Fruit fly (Drosophila melanogaster) whole organism: ENCODE measurements around the gene Jhbp15.

Source experiments
- pan ChIP-seq: fragments of >200 bp; optimal IDR thresholded peaks from 2 replicates; lab custom pipeline; 2017
- psq ChIP-seq: fragments of >200 bp; optimal IDR thresholded peaks from 2 replicates; lab custom pipeline; 2017
- usp ChIP-seq: fragments of >200 bp; optimal IDR thresholded peaks from 2 replicates; lab custom pipeline; 2017; ENCODE audit warnings: missing biosample characterization, missing genetic modification characterization, mixed read lengths

DNA sequence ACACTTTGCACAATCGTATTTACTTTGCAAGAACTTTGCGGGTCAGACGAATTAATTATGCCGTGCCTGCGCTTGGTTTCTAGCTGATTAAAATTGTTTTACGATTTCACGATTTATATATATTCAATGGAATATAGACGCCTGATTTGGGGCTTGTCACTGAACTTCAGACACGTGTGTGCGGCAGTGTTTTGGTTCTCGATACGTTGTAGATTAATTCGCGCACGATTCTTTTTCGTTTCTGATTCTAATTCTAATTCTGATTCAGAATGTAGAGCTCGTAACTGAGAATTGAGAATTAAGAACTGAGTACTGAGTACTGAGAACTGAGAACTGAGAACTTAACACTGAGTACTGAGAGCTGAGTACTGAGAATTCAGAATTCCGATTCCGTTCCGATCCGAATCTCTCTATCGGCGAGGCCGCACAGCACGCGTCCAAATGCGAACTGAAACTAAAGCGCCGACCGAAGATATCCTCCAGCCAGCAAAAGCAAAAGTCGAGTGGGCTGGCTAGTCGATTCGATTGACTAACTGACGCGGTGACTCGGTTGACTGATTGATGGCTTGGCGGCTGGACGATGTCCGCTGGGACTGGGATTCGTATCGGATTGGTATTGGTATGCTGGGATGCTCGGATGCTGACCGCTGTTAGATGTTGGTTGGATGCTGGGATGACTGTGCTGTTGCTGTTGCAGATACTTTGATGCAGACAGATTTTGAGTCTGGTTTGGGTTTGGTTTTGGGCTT is 27.8 kb downstream of the Jhbp15 start:
- TF ChIP-seq usp (GFP tag; lab: Kevin White, UChicago) = no peak
- TF ChIP-seq psq = no peak
- TF ChIP-seq pan (lab: Kevin White, UChicago) = no peak
